Fruit fly (Drosophila melanogaster) whole organism, prepupa: ENCODE data around the gene Rac2.

Source experiments
- CG11762 ChIP-seq: fragments of 200-800 bp; sonication (Bioruptor generic); optimal IDR thresholded peaks from 3 replicates; lab custom pipeline; 2016; ENCODE audit warnings: missing biosample characterization, missing genetic modification characterization; ENCODE audit not compliant: insufficient read depth
- CG15336 ChIP-seq: fragments of 200-800 bp; sonication (Bioruptor generic); IDR thresholded peaks from 2 replicates; pipeline ENCODE4 v1.3.6; 2022; ENCODE audit warnings: missing biosample characterization, missing genetic modification characterization
- Eip78C ChIP-seq: fragments of 200-800 bp; sonication (Bioruptor generic); peaks from one replicate; lab custom pipeline; 2016; ENCODE audit warnings: missing biosample characterization, missing genetic modification characterization
- Hr39 ChIP-seq: fragments of 200-800 bp; sonication (Bioruptor generic); optimal IDR thresholded peaks from 2 replicates; lab custom pipeline; 2016; ENCODE audit warnings: missing biosample characterization, missing genetic modification characterization
- Hr4 ChIP-seq: fragments of 200-800 bp; sonication (Bioruptor generic); optimal IDR thresholded peaks from 3 replicates; lab custom pipeline; 2016; ENCODE audit warnings: missing biosample characterization, missing genetic modification characterization
- Lpt ChIP-seq: fragments of 200-800 bp; sonication (Bioruptor generic); optimal IDR thresholded peaks from 3 replicates; lab custom pipeline; 2016; ENCODE audit warnings: missing biosample characterization, missing genetic modification characterization

dm6 chr3L:7465209-7465608 is 30.2 kb upstream of the Rac2 start, which contains the start of the genes CG42660, CG42661 and Tsp66A:
- no peak for TF ChIP-seq Hr4 (GFP tag; lab: Kevin White, UChicago)
- no peak for TF ChIP-seq CG11762
- TF ChIP-seq CG15336 (GFP tag; lab: Robert Waterston, UW): no peak
- TF ChIP-seq Lpt (GFP tag; lab: Kevin White, UChicago): no peak
- TF ChIP-seq Eip78C (GFP tag; lab: Kevin White, UChicago): no peak
- TF ChIP-seq Hr39 (GFP tag; lab: Kevin White, UChicago): no peak
